Fruit fly (Drosophila melanogaster): Measurements from ENCODE around the gene CG8032.

The CG8032 gene

dm6 chr3R:8711890-8712449 lies 48.1 kb downstream of the CG8032 start (continued):
- no peak for TF ChIP-seq peb (GFP tag; IDR thresholded peaks at IDR 0.05)
- no peak for TF ChIP-seq CG30403 (GFP tag; optimal IDR thresholded peaks at IDR 0.05)
- TF ChIP-seq Stat92E (GFP tag; optimal IDR thresholded peaks at IDR 0.05) = no peak
- TF ChIP-seq btn (GFP tag; optimal IDR thresholded peaks at IDR 0.05) = no peak
- TF ChIP-seq Fer3 (tag; optimal IDR thresholded peaks at IDR 0.05) = no peak
- no peak for TF ChIP-seq CG6683 (GFP tag; optimal IDR thresholded peaks at IDR 0.05)
- TF ChIP-seq slou (GFP tag; optimal IDR thresholded peaks at IDR 0.05) = no peak
- no peak for TF ChIP-seq ssp (GFP tag; IDR thresholded peaks at IDR 0.05)
- no peak for TF ChIP-seq gsb-n (tag; optimal IDR thresholded peaks at IDR 0.05)
- no peak for TF ChIP-seq schlank (tag; optimal IDR thresholded peaks at IDR 0.05)
- TF ChIP-seq CG15011 (GFP tag; optimal IDR thresholded peaks at IDR 0.05) = no peak
- TF ChIP-seq row (GFP tag; IDR thresholded peaks at IDR 0.05) = peak; percentile 37; the same call in 1 of the 3 replicates
- no peak for TF ChIP-seq CG13296 (GFP tag; optimal IDR thresholded peaks at IDR 0.05)
- TF ChIP-seq CG2875 (GFP tag; optimal IDR thresholded peaks at IDR 0.05) = no peak
- TF ChIP-seq CG4360 (GFP tag; IDR thresholded peaks at IDR 0.05) = no peak
- TF ChIP-seq Sox102F (GFP tag; optimal IDR thresholded peaks at IDR 0.05) = peak; percentile 61
- TF ChIP-seq tup (GFP tag; optimal IDR thresholded peaks at IDR 0.05) = no peak
- no peak for TF ChIP-seq GATAe (GFP tag; conservative IDR thresholded peaks at IDR 0.05)
- TF ChIP-seq Dfd (GFP tag; optimal IDR thresholded peaks at IDR 0.05) = no peak
- TF ChIP-seq klu (GFP tag; IDR thresholded peaks at IDR 0.05) = no peak
- TF ChIP-seq CG3281 (GFP tag; optimal IDR thresholded peaks at IDR 0.05) = no peak
- TF ChIP-seq Deaf1 (tag; optimal IDR thresholded peaks at IDR 0.05) = peak; percentile 69
- TF ChIP-seq kah (GFP tag; optimal IDR thresholded peaks at IDR 0.05) = no peak
- TF ChIP-seq CG1602 (GFP tag; optimal IDR thresholded peaks at IDR 0.05) = no peak
- no peak; the same call in 2 of the 3 replicates for TF ChIP-seq B-H1 (GFP tag; IDR thresholded peaks at IDR 0.05)
- no peak for TF ChIP-seq CG7372 (GFP tag; IDR thresholded peaks at IDR 0.05)
- TF ChIP-seq Drgx (GFP tag; IDR thresholded peaks at IDR 0.05) = peak; percentile 4; the same call in 1 of the 2 replicates
- TF ChIP-seq gsb (GFP tag; IDR thresholded peaks at IDR 0.05) = no peak
- peak; percentile 39 for TF ChIP-seq CG34376 (GFP tag; optimal IDR thresholded peaks at IDR 0.05)
- no peak for TF ChIP-seq sens (GFP tag)
- TF ChIP-seq cas (GFP tag; IDR thresholded peaks at IDR 0.05) = no peak
- TF ChIP-seq CG4820 (GFP tag; optimal IDR thresholded peaks at IDR 0.05) = no peak
- no peak for TF ChIP-seq CG3838 (GFP tag; optimal IDR thresholded peaks at IDR 0.05)
- TF ChIP-seq rib (GFP tag; IDR thresholded peaks at IDR 0.05) = no peak
- TF ChIP-seq jigr1 (GFP tag; IDR thresholded peaks at IDR 0.05) = no peak
- no peak for TF ChIP-seq CG12769 (tag; optimal IDR thresholded peaks at IDR 0.05)
- TF ChIP-seq Adf1 (GFP tag; IDR thresholded peaks at IDR 0.05) = no peak
- no peak for TF ChIP-seq CG33213 (GFP tag; optimal IDR thresholded peaks at IDR 0.05)
- peak; percentile 33; the same call in 1 of the 2 replicates for TF ChIP-seq CG31441 (GFP tag; IDR thresholded peaks at IDR 0.05)
- 0 out of 3 replicates have a peak, but pooled peaks have one; percentile 45 for TF ChIP-seq so (GFP tag; IDR thresholded peaks at IDR 0.05)
- no peak for TF ChIP-seq her (GFP tag; optimal IDR thresholded peaks at IDR 0.05)
- TF ChIP-seq wek (GFP tag; optimal IDR thresholded peaks at IDR 0.05) = no peak
- peak; percentile 60; the same call in 1 of the 2 replicates for TF ChIP-seq sens-2 (GFP tag; IDR thresholded peaks at IDR 0.05)
- no peak for TF ChIP-seq CG9437 (GFP tag; optimal IDR thresholded peaks at IDR 0.05)
- peak; percentile 36 for TF ChIP-seq CG17359 (tag; optimal IDR thresholded peaks at IDR 0.05)
- TF ChIP-seq Hr39 (optimal IDR thresholded peaks at IDR 0.05) = no peak
- TF ChIP-seq Ets65A (GFP tag) = no peak
- no peak for TF ChIP-seq MESR4 (GFP tag; optimal IDR thresholded peaks at IDR 0.05)
- no peak for TF ChIP-seq vfl (GFP tag; optimal IDR thresholded peaks at IDR 0.05)
- TF ChIP-seq CG17385 (GFP tag; optimal IDR thresholded peaks at IDR 0.05) = peak; percentile 19
- no peak for TF ChIP-seq CG18476 (GFP tag; optimal IDR thresholded peaks at IDR 0.05)
- TF ChIP-seq pho (GFP tag; optimal IDR thresholded peaks at IDR 0.05) = no peak
